Worm (Caenorhabditis elegans) whole organism, L1 larva: ENCODE measurements around the gene R06F6.8.

Source experiments
- C34B4.2 ChIP-seq: sonication (generic microtip); optimal IDR thresholded peaks from 2 replicates; lab custom pipeline; 2017; ENCODE audit warnings: mild to moderate bottlenecking, missing genetic modification characterization, missing compliant biosample characterization
- F16B12.6 ChIP-seq: fragments of 150-350 bp; optimal IDR thresholded peaks from 2 replicates; lab custom pipeline; 2014; ENCODE audit warnings: missing biosample characterization, missing genetic modification characterization
- Y116A8C.19 ChIP-seq: sonication (generic microtip); optimal IDR thresholded peaks from 2 replicates; lab custom pipeline; 2016; ENCODE audit warnings: missing compliant biosample characterization, missing genetic modification characterization, borderline replicate concordance
- aha-1 ChIP-seq: fragments of 150-350 bp; optimal IDR thresholded peaks from 2 replicates; lab custom pipeline; 2014; ENCODE audit warnings: missing biosample characterization, missing genetic modification characterization
- aly-2 ChIP-seq: fragments of 150-350 bp; optimal IDR thresholded peaks from 2 replicates; lab custom pipeline; 2014; ENCODE audit warnings: missing biosample characterization, missing genetic modification characterization
- ama-1 ChIP-seq: fragments of 150-350 bp; optimal IDR thresholded peaks from 2 replicates; lab custom pipeline; 2014
- blmp-1 ChIP-seq: fragments of 150-350 bp; optimal IDR thresholded peaks from 2 replicates; lab custom pipeline; 2014; ENCODE audit warnings: missing biosample characterization, missing genetic modification characterization
- ceh-82 ChIP-seq, 3 experiments: fragments of 150-350 bp in 1 of 3; sonication (generic microtip) in 2 of 3; optimal IDR thresholded peaks; 2 replicates each; lab custom pipeline; 2014 to 2017; ENCODE audit warnings: missing biosample characterization in 3 of 3, missing genetic modification characterization in 3 of 3
- ceh-88 ChIP-seq: fragments of 200-800 bp; sonication (Bioruptor generic); IDR thresholded peaks from 2 replicates; pipeline ENCODE4 v1.3.6; 2022; ENCODE audit warnings: missing genetic modification characterization, missing compliant biosample characterization
- ceh-90 ChIP-seq: sonication (generic microtip); optimal IDR thresholded peaks from 2 replicates; lab custom pipeline; 2016; ENCODE audit warnings: missing genetic modification characterization, missing compliant biosample characterization
- dpl-1 ChIP-seq, 3 experiments: fragments of 150-350 bp in 2 of 3; sonication (generic microtip) in 1 of 3; optimal IDR thresholded peaks; 2 replicates each; lab custom pipeline; 2014 to 2017; ENCODE audit warnings: missing biosample characterization in 3 of 3, missing genetic modification characterization in 3 of 3, missing genetic modification reagents in 3 of 3
- efl-1 ChIP-seq, 4 experiments: fragments of 150-350 bp; optimal IDR thresholded peaks in 3 of 4; peaks in 1 of 4; 1 replicate in 1 of 4; 2 replicates in 3 of 4; lab custom pipeline; 2014; ENCODE audit warnings: missing biosample characterization in 2 of 4, missing genetic modification characterization in 2 of 4, missing genetic modification reagents in 2 of 4
- efl-3 ChIP-seq: fragments of 200-800 bp; sonication (Bioruptor generic); optimal IDR thresholded peaks from 2 replicates; lab custom pipeline; 2018; ENCODE audit warnings: mild to moderate bottlenecking, missing genetic modification characterization, missing compliant biosample characterization
- egl-13 ChIP-seq: sonication (generic microtip); optimal IDR thresholded peaks from 2 replicates; lab custom pipeline; 2016; ENCODE audit warnings: missing genotype, missing genetic modification reagents, missing genetic modification characterization, missing compliant biosample characterization
- elt-2 ChIP-seq: sonication (generic microtip); optimal IDR thresholded peaks from 2 replicates; lab custom pipeline; 2016; ENCODE audit warnings: missing genetic modification characterization, mild to moderate bottlenecking, inconsistent platforms, missing compliant biosample characterization, missing genetic modification reagents
- elt-3 ChIP-seq, 6 experiments: fragments of 150-350 bp in 1 of 6; sonication (generic microtip); optimal IDR thresholded peaks; 2 replicates each; lab custom pipeline; 2017 to 2018; ENCODE audit warnings: missing biosample characterization in 6 of 6, missing genetic modification characterization in 6 of 6, inconsistent platforms in 1 of 6
- hlh-17 ChIP-seq: fragments of 200-800 bp; sonication (Bioruptor generic); optimal IDR thresholded peaks from 2 replicates; lab custom pipeline; 2018; ENCODE audit warnings: missing genetic modification characterization, mild to moderate bottlenecking, missing compliant biosample characterization, moderate library complexity, borderline replicate concordance
- isw-1 ChIP-seq: fragments of 200-800 bp; sonication (Bioruptor generic); IDR thresholded peaks from 2 replicates; pipeline ENCODE4 v1.3.6; 2022; ENCODE audit warnings: missing genetic modification characterization, missing compliant biosample characterization
- jun-1 ChIP-seq: fragments of 150-350 bp; optimal IDR thresholded peaks from 2 replicates; lab custom pipeline; 2014; ENCODE audit warnings: missing biosample characterization, missing genetic modification reagents, missing genetic modification characterization
- lin-35 ChIP-seq, 2 experiments: fragments of 150-350 bp; optimal IDR thresholded peaks; 2 replicates each; lab custom pipeline; 2014; ENCODE audit warnings: missing biosample characterization in 2 of 2, missing genetic modification characterization in 2 of 2, missing genetic modification reagents in 2 of 2
- lir-3 ChIP-seq: sonication (generic microtip); optimal IDR thresholded peaks from 2 replicates; lab custom pipeline; 2016; ENCODE audit warnings: mild to moderate bottlenecking, missing genetic modification characterization, moderate library complexity, missing compliant biosample characterization; ENCODE audit not compliant: poor library complexity
- mab-9 ChIP-seq: fragments of 200-800 bp; sonication (Bioruptor generic); IDR thresholded peaks from 2 replicates; pipeline ENCODE4 v1.3.6; 2022; ENCODE audit warnings: missing genetic modification reagents, missing genetic modification characterization, missing compliant biosample characterization
- mdl-1 ChIP-seq, 2 experiments: fragments of 150-350 bp; optimal IDR thresholded peaks; 2 replicates each; lab custom pipeline; 2014 to 2017; ENCODE audit warnings: missing biosample characterization in 2 of 2, missing genetic modification characterization in 2 of 2, inconsistent platforms in 1 of 2
- mef-2 ChIP-seq: fragments of 150-350 bp; optimal IDR thresholded peaks from 2 replicates; lab custom pipeline; 2014; ENCODE audit warnings: missing biosample characterization, missing genetic modification characterization
- mep-1 ChIP-seq: fragments of 150-350 bp; optimal IDR thresholded peaks from 2 replicates; lab custom pipeline; 2014; ENCODE audit warnings: missing biosample characterization, missing genetic modification characterization
- nhr-19 ChIP-seq: fragments of 200-800 bp; sonication (Bioruptor generic); conservative IDR thresholded peaks from 2 replicates; pipeline ENCODE4 v1.3.6; 2022; ENCODE audit warnings: missing genetic modification characterization, missing compliant biosample characterization
- nhr-20 ChIP-seq: sonication (generic microtip); optimal IDR thresholded peaks from 2 replicates; lab custom pipeline; 2016; ENCODE audit warnings: mild to moderate bottlenecking, missing genetic modification characterization, missing compliant biosample characterization
- nhr-237 ChIP-seq: fragments of 150-350 bp; optimal IDR thresholded peaks from 2 replicates; lab custom pipeline; 2014; ENCODE audit warnings: missing biosample characterization, missing genetic modification characterization
- nhr-28 ChIP-seq: fragments of 150-350 bp; optimal IDR thresholded peaks from 2 replicates; lab custom pipeline; 2014; ENCODE audit warnings: missing biosample characterization, missing genetic modification characterization
- nhr-71 ChIP-seq: sonication (generic microtip); optimal IDR thresholded peaks from 2 replicates; lab custom pipeline; 2016; ENCODE audit warnings: mild to moderate bottlenecking, missing genetic modification characterization, moderate library complexity, missing compliant biosample characterization
- nhr-77 ChIP-seq: fragments of 150-350 bp; optimal IDR thresholded peaks from 2 replicates; lab custom pipeline; 2014; ENCODE audit warnings: missing biosample characterization, missing genetic modification characterization
- nhr-85 ChIP-seq: sonication (generic microtip); peaks from one replicate; lab custom pipeline; 2016; ENCODE audit warnings: missing genetic modification characterization, inconsistent platforms, missing compliant biosample characterization
- nhr-90 ChIP-seq: sonication (generic microtip); optimal IDR thresholded peaks from 2 replicates; lab custom pipeline; 2016; ENCODE audit warnings: mild to moderate bottlenecking, missing genetic modification characterization, missing compliant biosample characterization; ENCODE audit not compliant: poor library complexity
- rnt-1 ChIP-seq: sonication (generic microtip); optimal IDR thresholded peaks from 2 replicates; lab custom pipeline; 2016; ENCODE audit warnings: mild to moderate bottlenecking, missing genetic modification characterization, moderate library complexity, missing compliant biosample characterization
- snpc-4 ChIP-seq: fragments of 150-350 bp; optimal IDR thresholded peaks from 2 replicates; lab custom pipeline; 2014; ENCODE audit warnings: missing biosample characterization, missing genetic modification characterization
- snu-23 ChIP-seq: sonication (generic microtip); optimal IDR thresholded peaks from 2 replicates; lab custom pipeline; 2016; ENCODE audit warnings: missing genetic modification characterization, missing compliant biosample characterization
- sptf-1 ChIP-seq: fragments of 150-350 bp; optimal IDR thresholded peaks from 2 replicates; lab custom pipeline; 2014; ENCODE audit warnings: missing biosample characterization, missing genetic modification characterization
- sup-37 ChIP-seq: fragments of 200-800 bp; sonication (Bioruptor generic); optimal IDR thresholded peaks from 2 replicates; lab custom pipeline; 2018; ENCODE audit warnings: mild to moderate bottlenecking, missing genetic modification characterization, missing compliant biosample characterization
- swsn-7 ChIP-seq: sonication (generic microtip); optimal IDR thresholded peaks from 2 replicates; lab custom pipeline; 2016; ENCODE audit warnings: missing genetic modification characterization, missing compliant biosample characterization
- tbx-2 ChIP-seq: sonication (generic microtip); optimal IDR thresholded peaks from 2 replicates; lab custom pipeline; 2016; ENCODE audit warnings: missing genetic modification characterization, missing compliant biosample characterization
- tlp-1 ChIP-seq: fragments of 150-350 bp; optimal IDR thresholded peaks from 2 replicates; lab custom pipeline; 2014; ENCODE audit warnings: missing biosample characterization, missing genetic modification characterization
- unc-130 ChIP-seq: fragments of 150-350 bp; optimal IDR thresholded peaks from 2 replicates; lab custom pipeline; 2017; ENCODE audit warnings: missing biosample characterization, missing genetic modification characterization, inconsistent platforms
- unc-30 ChIP-seq: sonication (generic microtip); optimal IDR thresholded peaks from 2 replicates; lab custom pipeline; 2017; ENCODE audit warnings: missing biosample characterization, missing genetic modification characterization
- unc-62 ChIP-seq: fragments of 150-350 bp; optimal IDR thresholded peaks from 2 replicates; lab custom pipeline; 2014; ENCODE audit warnings: missing biosample characterization, missing genetic modification reagents, missing genetic modification characterization
- vab-15 ChIP-seq: sonication (generic microtip); optimal IDR thresholded peaks from 2 replicates; lab custom pipeline; 2017; ENCODE audit warnings: missing genotype, mild to moderate bottlenecking, missing genetic modification characterization, missing compliant biosample characterization
- xbp-1 ChIP-seq: sonication (generic microtip); optimal IDR thresholded peaks from 2 replicates; lab custom pipeline; 2016; ENCODE audit warnings: missing genetic modification characterization, missing compliant biosample characterization
- ztf-4 ChIP-seq: fragments of 150-350 bp; optimal IDR thresholded peaks from 2 replicates; lab custom pipeline; 2014; ENCODE audit warnings: missing biosample characterization, missing genetic modification characterization

R06F6.8 gene

DNA sequence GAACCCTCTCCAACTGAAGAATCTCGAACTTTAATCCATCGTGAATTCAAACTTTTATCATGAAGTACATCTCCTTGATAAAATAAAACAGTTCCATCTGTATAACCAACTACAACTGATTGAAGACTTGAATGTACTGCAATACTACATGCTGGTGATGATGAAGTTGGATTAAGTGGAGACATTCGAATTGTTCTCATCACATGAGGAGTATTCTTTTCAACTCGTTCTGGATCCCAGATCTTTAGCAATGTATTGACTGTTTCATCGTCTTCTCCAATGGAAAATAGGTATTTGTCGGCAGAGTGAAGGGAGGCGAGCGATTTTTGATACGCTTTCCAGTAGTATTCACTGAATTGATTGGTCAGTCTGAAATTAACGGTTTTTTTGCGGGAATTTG is 27.2 kb downstream of the R06F6.8 start:
- TF ChIP-seq Y116A8C.19 (tag; lab: Kevin White, UChicago), result no peak
- no peak for TF ChIP-seq aly-2
- TF ChIP-seq mab-9 (GFP tag; lab: Robert Waterston, UW), result no peak
- TF ChIP-seq aha-1 (tag; lab: Kevin White, UChicago), result no peak
- no peak for TF ChIP-seq ama-1 (lab: Kevin White, UChicago)
- no peak for TF ChIP-seq nhr-28 (tag; lab: Kevin White, UChicago)

DNA sequence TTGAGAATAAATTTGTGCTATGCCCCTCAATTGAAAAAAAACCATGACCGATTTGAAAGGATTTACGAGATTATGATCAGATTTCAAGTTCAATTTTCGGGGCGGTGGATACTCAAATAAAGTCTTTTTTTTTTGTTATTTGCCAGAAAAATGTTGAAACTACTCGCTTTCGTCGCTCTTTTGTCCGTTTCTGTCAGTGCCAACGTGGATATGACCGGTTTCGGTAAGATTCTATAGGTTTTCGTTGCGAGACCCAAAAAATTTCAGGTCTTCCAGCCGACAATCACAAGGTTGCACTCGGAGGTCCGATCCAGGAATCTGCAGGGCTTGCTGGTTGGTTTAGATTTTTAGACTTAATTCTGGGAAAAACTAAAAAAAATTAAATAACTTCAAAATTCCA is 32.5 kb downstream of the R06F6.8 start, which contains the start of gene tag-209:
Gene tag-209, plus strand, starts transcription at position 73 of the 400 bp plus-strand sequence.
- TF ChIP-seq lir-3 (tag; lab: Kevin White, UChicago) (no peak), aha-1 (tag; lab: Kevin White, UChicago) (no peak), sup-37 (GFP tag; lab: Kevin White, UChicago) (no peak), ceh-90 (tag; lab: Kevin White, UChicago) (no peak), isw-1 (GFP tag; lab: Robert Waterston, UW) (no peak), sptf-1 (tag; lab: Kevin White, UChicago) (no peak), mef-2 (no peak), efl-3 (no peak), nhr-19 (no peak), ztf-4 (tag; lab: Kevin White, UChicago) (no peak), nhr-20 (tag; lab: Kevin White, UChicago) (no peak), unc-130 (tag; lab: Kevin White, UChicago) (no peak), unc-30 (no peak), nhr-237 (no peak), ceh-88 (GFP tag; lab: Robert Waterston, UW) (no peak), rnt-1 (tag; lab: Kevin White, UChicago) (no peak), efl-1 (optimal IDR thresholded peaks at IDR 0.05; lab: Kevin White, UChicago) (no peak), efl-1 (GFP tag; optimal IDR thresholded peaks at IDR 0.05 in 1 of 2; lab: Kevin White, UChicago) (no peak), ama-1 (lab: Kevin White, UChicago) (no peak), lin-35 (GFP tag; optimal IDR thresholded peaks at IDR 0.05; lab: Kevin White, UChicago) (no peak), nhr-28 (tag; lab: Kevin White, UChicago) (no peak)

ce11 chrII:10784780-10785463 is 34.9 kb downstream of the R06F6.8 start, which contains the start of gene cdl-1:
Gene cdl-1, plus strand, starts transcription at chrII:10785452.
- TF ChIP-seq snu-23 (peak; percentile 75), vab-15 (tag; lab: Kevin White, UChicago) (peak; percentile 5), xbp-1 (tag; lab: Kevin White, UChicago) (peak; percentile 52), hlh-17 (GFP tag; lab: Kevin White, UChicago) (no peak), swsn-7 (tag; lab: Kevin White, UChicago) (peak; percentile 53), rnt-1 (tag; lab: Kevin White, UChicago) (peak; percentile 71), mdl-1 (tag; optimal IDR thresholded peaks at IDR 0.05; lab: Kevin White, UChicago) (peak in 1 of 2 experiments; percentile 59), Y116A8C.19 (tag; lab: Kevin White, UChicago) (no peak), mep-1 (peak; percentile 81), nhr-77 (peak; percentile 17), nhr-71 (tag; lab: Kevin White, UChicago) (peak; percentile 74), sptf-1 (tag; lab: Kevin White, UChicago) (no peak), nhr-85 (tag; lab: Kevin White, UChicago) (peak; percentile 78), ceh-82 (tag; optimal IDR thresholded peaks at IDR 0.05; lab: Kevin White, UChicago) (peak in 2 of 3 experiments; percentile 24 to 40), egl-13 (peak; percentile 17), unc-130 (tag; lab: Kevin White, UChicago) (peak; percentile 90), C34B4.2 (no peak), tbx-2 (peak; percentile 58), unc-30 (no peak), elt-3 (tag; optimal IDR thresholded peaks at IDR 0.05; lab: Kevin White, UChicago) (peak in 3 of 6 experiments; percentile 15 to 83 (median 47)), tlp-1 (tag; lab: Kevin White, UChicago) (no peak), unc-62 (GFP tag; lab: Kevin White, UChicago) (no peak), elt-2 (tag; lab: Kevin White, UChicago) (peak; percentile 47), dpl-1 (GFP tag; optimal IDR thresholded peaks at IDR 0.05; lab: Kevin White, UChicago) (peak; percentile 95 to 98 (median 98)), F16B12.6 (tag; lab: Kevin White, UChicago) (peak; percentile 93), snpc-4 (tag; lab: Kevin White, UChicago) (peak; percentile 45), jun-1 (tag; lab: Kevin White, UChicago) (peak; percentile 4), blmp-1 (tag; lab: Kevin White, UChicago) (peak; percentile 66), efl-1 (optimal IDR thresholded peaks at IDR 0.05; lab: Kevin White, UChicago) (peak; percentile 86 to 96), efl-1 (GFP tag; optimal IDR thresholded peaks at IDR 0.05 in 1 of 2; lab: Kevin White, UChicago) (peak; percentile 96 to 100), nhr-90 (tag; lab: Kevin White, UChicago) (peak; percentile 61)
